Worm (Caenorhabditis elegans) whole organism, L1 larva: ENCODE data around the gene T25G12.6.

Experiments used
- C34B4.2 ChIP-seq: sonication (generic microtip); optimal IDR thresholded peaks from 2 replicates; lab custom pipeline; 2017; ENCODE audit warnings: mild to moderate bottlenecking, missing genetic modification characterization, missing compliant biosample characterization
- Y116A8C.19 ChIP-seq: sonication (generic microtip); optimal IDR thresholded peaks from 2 replicates; lab custom pipeline; 2016; ENCODE audit warnings: missing compliant biosample characterization, missing genetic modification characterization, borderline replicate concordance
- elt-3 ChIP-seq, 6 experiments: fragments of 150-350 bp in 1 of 6; sonication (generic microtip); optimal IDR thresholded peaks; 2 replicates each; lab custom pipeline; 2017 to 2018; ENCODE audit warnings: missing biosample characterization in 6 of 6, missing genetic modification characterization in 6 of 6, inconsistent platforms in 1 of 6
- fkh-8 ChIP-seq: sonication (generic microtip); optimal IDR thresholded peaks from 2 replicates; lab custom pipeline; 2016; ENCODE audit warnings: mild to moderate bottlenecking, missing genetic modification characterization, missing compliant biosample characterization
- lin-35 ChIP-seq, 2 experiments: fragments of 150-350 bp; optimal IDR thresholded peaks; 2 replicates each; lab custom pipeline; 2014; ENCODE audit warnings: missing biosample characterization in 2 of 2, missing genetic modification characterization in 2 of 2, missing genetic modification reagents in 2 of 2
- nhr-28 ChIP-seq: fragments of 150-350 bp; optimal IDR thresholded peaks from 2 replicates; lab custom pipeline; 2014; ENCODE audit warnings: missing biosample characterization, missing genetic modification characterization
- nhr-77 ChIP-seq: fragments of 150-350 bp; optimal IDR thresholded peaks from 2 replicates; lab custom pipeline; 2014; ENCODE audit warnings: missing biosample characterization, missing genetic modification characterization

Gene T25G12.6

ce11 chrX:17176677-17177076, 53.3 kb downstream of the T25G12.6 start, which contains the start of gene B0302.4:
Gene B0302.4, minus strand, starts transcription at chrX:17176777.
- TF ChIP-seq Y116A8C.19 (tag; lab: Kevin White, UChicago): no peak
- no peak for TF ChIP-seq lin-35 (GFP tag; optimal IDR thresholded peaks at IDR 0.05; lab: Kevin White, UChicago)
- TF ChIP-seq fkh-8 (tag; lab: Kevin White, UChicago): no peak
- TF ChIP-seq elt-3 (tag; optimal IDR thresholded peaks at IDR 0.05; lab: Kevin White, UChicago): no peak
- TF ChIP-seq C34B4.2: no peak
- TF ChIP-seq nhr-28 (tag; lab: Kevin White, UChicago): no peak
- no peak for TF ChIP-seq nhr-77 (tag; lab: Kevin White, UChicago)
- TF ChIP-seq, all 84 proteins: peak for 0
